Worm (Caenorhabditis elegans) whole organism, mixed stage, embryonic: ENCODE results near the gene perm-5.

Experiments used
- ceh-83 ChIP-seq: fragments of 200-800 bp; sonication (Bioruptor generic); optimal IDR thresholded peaks from 2 replicates; lab custom pipeline; 2018; ENCODE audit warnings: mild to moderate bottlenecking, missing genetic modification characterization, missing compliant biosample characterization
- drap-1 ChIP-seq: fragments of 200-800 bp; sonication (Bioruptor generic); optimal IDR thresholded peaks from 3 replicates; lab custom pipeline; 2018; ENCODE audit warnings: mild to moderate bottlenecking, missing genetic modification characterization, missing compliant biosample characterization
- elt-1 ChIP-seq: sonication (generic microtip); optimal IDR thresholded peaks from 2 replicates; lab custom pipeline; 2017; ENCODE audit warnings: missing genetic modification characterization, mild to moderate bottlenecking, missing compliant biosample characterization, antibody characterized with exemption, moderate library complexity, borderline replicate concordance; ENCODE audit not compliant: insufficient read depth
- elt-3 ChIP-seq: fragments of 150-350 bp; optimal IDR thresholded peaks from 2 replicates; lab custom pipeline; 2014; ENCODE audit warnings: missing biosample characterization, missing genetic modification characterization
- unc-62 ChIP-seq: fragments of 150-350 bp; optimal IDR thresholded peaks from 2 replicates; lab custom pipeline; 2014; ENCODE audit warnings: missing biosample characterization, missing genetic modification reagents, missing genetic modification characterization
- ztf-11 ChIP-seq: fragments of 150-350 bp; optimal IDR thresholded peaks from 2 replicates; lab custom pipeline; 2014; ENCODE audit warnings: missing biosample characterization, missing genetic modification characterization

DNA sequence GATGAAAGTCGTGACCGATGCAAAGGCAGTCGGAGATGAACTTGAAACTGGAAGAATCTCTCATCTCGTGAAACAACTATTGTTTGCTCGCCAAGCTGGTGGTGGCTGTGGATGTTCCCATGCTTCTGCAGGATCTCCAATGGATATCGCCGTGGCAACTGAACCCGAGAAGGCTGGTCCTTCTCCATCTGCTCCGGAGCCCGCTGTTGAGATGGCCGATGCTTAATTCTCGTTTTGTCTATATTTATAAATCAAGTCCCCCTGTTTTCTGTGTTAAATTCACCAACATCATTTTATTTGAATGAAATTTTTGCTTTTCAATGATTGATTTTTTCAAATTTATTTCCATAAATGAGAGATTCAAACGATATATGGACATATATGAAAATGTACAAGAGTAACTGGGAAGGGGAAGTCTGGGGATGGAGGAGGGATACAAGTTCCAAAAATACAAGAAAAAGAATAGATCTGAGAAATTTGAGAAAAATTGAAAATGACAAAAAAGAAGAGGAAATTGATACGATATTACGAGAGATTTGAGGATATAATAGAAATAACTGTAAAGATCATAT lies 52.4 kb downstream of the perm-5 start:
- TF ChIP-seq ceh-83 (no peak), drap-1 (GFP tag; lab: Kevin White, UChicago) (no peak), unc-62 (GFP tag; lab: Kevin White, UChicago) (no peak), elt-3 (no peak), ztf-11 (tag; lab: Kevin White, UChicago) (no peak), elt-1 (tag; lab: Kevin White, UChicago) (no peak)
